Worm (Caenorhabditis elegans) whole organism, young adult: ENCODE data around the gene spp-14.
A peak's percentile ranks its signal among the peaks of the same experiment; 100 is the strongest.

ENCODE experiments used
- Y53F4B.3 ChIP-seq: fragments of 200-800 bp; sonication (Bioruptor generic); IDR thresholded peaks from 2 replicates; pipeline ENCODE4 v1.3.6; 2022; ENCODE audit warnings: missing genetic modification reagents, missing genetic modification characterization, missing compliant biosample characterization
- Y95B8A.8 ChIP-seq: fragments of 200-800 bp; sonication (Bioruptor generic); IDR thresholded peaks from 2 replicates; pipeline ENCODE4 v1.3.6; 2022; ENCODE audit warnings: missing genetic modification reagents, missing genetic modification characterization, missing compliant biosample characterization
- ZK185.1 ChIP-seq: sonication (generic microtip); optimal IDR thresholded peaks from 2 replicates; lab custom pipeline; 2016; ENCODE audit warnings: mild to moderate bottlenecking, missing genetic modification characterization, missing compliant biosample characterization; ENCODE audit not compliant: poor library complexity, severe bottlenecking
- ama-1 ChIP-seq, 3 experiments: fragments of 150-350 bp in 1 of 3; sonication (generic microtip) in 2 of 3; optimal IDR thresholded peaks; 2 replicates each; lab custom pipeline; 2014 to 2018; ENCODE audit warnings: missing biosample characterization in 2 of 3, missing genetic modification characterization in 2 of 3, missing genetic modification reagents in 2 of 3
- ceh-40 ChIP-seq: fragments of 200-800 bp; sonication (Bioruptor generic); IDR thresholded peaks from 2 replicates; pipeline ENCODE4 v1.3.6; 2022; ENCODE audit warnings: missing genetic modification characterization, missing compliant biosample characterization
- him-1 ChIP-seq: sonication (generic microtip); optimal IDR thresholded peaks from 2 replicates; lab custom pipeline; 2016; ENCODE audit warnings: missing genotype, missing genetic modification reagents, missing genetic modification characterization, missing compliant biosample characterization
- lin-35 ChIP-seq, 3 experiments: fragments of 150-350 bp in 2 of 3; sonication (generic microtip) in 1 of 3; optimal IDR thresholded peaks; 2 replicates each; lab custom pipeline; 2014 to 2018; ENCODE audit warnings: missing biosample characterization in 3 of 3, missing genetic modification characterization in 3 of 3, missing genetic modification reagents in 3 of 3
- madf-3 ChIP-seq: fragments of 200-800 bp; sonication (Bioruptor generic); IDR thresholded peaks from 2 replicates; pipeline ENCODE4 v1.3.6; 2022; ENCODE audit warnings: missing genetic modification reagents, missing genetic modification characterization, missing compliant biosample characterization
- mes-4 ChIP-seq: sonication (generic microtip); optimal IDR thresholded peaks from 2 replicates; lab custom pipeline; 2016; ENCODE audit warnings: missing genotype, missing genetic modification characterization, missing compliant biosample characterization
- nhr-90 ChIP-seq: sonication (generic microtip); optimal IDR thresholded peaks from 2 replicates; lab custom pipeline; 2016; ENCODE audit warnings: missing genotype, mild to moderate bottlenecking, missing genetic modification characterization, missing compliant biosample characterization
- pha-4 ChIP-seq: fragments of 150-350 bp; sonication (generic microtip); optimal IDR thresholded peaks from 2 replicates; lab custom pipeline; 2014; ENCODE audit warnings: missing biosample characterization, missing genetic modification reagents, missing genetic modification characterization
- rcor-1 ChIP-seq: fragments of 200-800 bp; sonication (Bioruptor generic); IDR thresholded peaks from 2 replicates; pipeline ENCODE4 v1.3.6; 2022; ENCODE audit warnings: missing genetic modification reagents, missing genetic modification characterization, missing compliant biosample characterization
- sea-2 ChIP-seq: fragments of 200-800 bp; sonication (Bioruptor generic); IDR thresholded peaks from 2 replicates; pipeline ENCODE4 v1.3.6; 2022; ENCODE audit warnings: missing genetic modification characterization, missing compliant biosample characterization

DNA sequence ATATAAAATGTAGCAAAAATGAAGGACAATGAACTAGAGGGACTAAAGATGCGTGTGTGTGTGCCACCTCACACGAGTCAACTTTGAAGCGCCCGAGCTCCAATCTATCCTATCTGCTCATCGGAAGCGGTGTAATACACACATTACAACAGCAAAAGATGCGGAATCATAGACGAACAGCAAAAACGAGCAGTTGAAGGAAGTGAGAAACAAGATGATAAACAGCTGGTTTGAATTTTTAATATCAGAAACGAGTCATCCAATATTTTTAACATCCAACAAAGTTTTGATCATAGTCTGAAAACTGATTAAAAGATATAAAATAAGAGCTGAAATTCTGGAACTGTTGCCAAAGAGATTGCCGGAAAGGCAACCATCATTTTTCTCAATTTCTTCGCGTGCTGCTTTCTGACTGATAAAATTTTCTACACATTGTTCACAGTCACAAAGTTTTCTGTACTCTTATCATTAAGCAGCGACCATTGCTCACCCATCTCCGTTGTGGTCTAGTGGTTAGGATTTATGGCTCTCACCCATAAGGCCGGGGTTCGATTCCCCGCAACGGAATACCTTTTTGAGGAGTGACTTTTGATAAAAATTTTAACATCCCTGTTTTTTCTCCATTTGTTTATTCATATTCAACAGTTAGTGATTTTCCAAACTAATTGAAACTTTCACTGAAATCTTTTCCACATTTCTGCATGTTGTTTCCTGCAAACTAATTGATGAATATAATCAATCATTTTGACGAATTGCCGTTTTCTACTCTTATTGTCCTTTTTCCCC is 45.0 kb upstream of the spp-14 start, which contains the start of gene stn-2:
- peak; percentile 91 for TF ChIP-seq him-1 (tag; lab: Kevin White, UChicago)
- TF ChIP-seq nhr-90 = peak; percentile 56
- TF ChIP-seq Y95B8A.8 = 0 out of 2 replicates have a peak, but pooled peaks have one; percentile 55
- no peak for TF ChIP-seq lin-35 (GFP tag; optimal IDR thresholded peaks at IDR 0.05; lab: Kevin White, UChicago)
- peak; percentile 60 for TF ChIP-seq ZK185.1 (tag; lab: Kevin White, UChicago)
- TF ChIP-seq Y53F4B.3 (GFP tag; lab: Robert Waterston, UW) = no peak
- TF ChIP-seq madf-3 (GFP tag; lab: Robert Waterston, UW) = 0 out of 2 replicates have a peak, but pooled peaks have one; percentile 42
- TF ChIP-seq ceh-40 (GFP tag; lab: Robert Waterston, UW) = no peak
- no peak for TF ChIP-seq pha-4 (tag; lab: Kevin White, UChicago)
- TF ChIP-seq ama-1 (optimal IDR thresholded peaks at IDR 0.05; lab: Kevin White, UChicago) = no peak
- no peak for TF ChIP-seq ama-1 (GFP tag; optimal IDR thresholded peaks at IDR 0.05; lab: Kevin White, UChicago)
- TF ChIP-seq mes-4 (tag; lab: Kevin White, UChicago) = peak; percentile 16
- TF ChIP-seq rcor-1 (GFP tag; lab: Robert Waterston, UW) = no peak
- no peak for TF ChIP-seq sea-2
